Worm (Caenorhabditis elegans) whole organism, midembryonic: ENCODE results near the gene pitr-2.

ENCODE experiments used
- cog-1 ChIP-seq: sonication (generic microtip); optimal IDR thresholded peaks from 2 replicates; lab custom pipeline; 2016; ENCODE audit warnings: missing genetic modification characterization, missing compliant biosample characterization
- flt-1 ChIP-seq: fragments of 200-800 bp; sonication (Bioruptor generic); IDR thresholded peaks from 2 replicates; pipeline ENCODE4 v1.3.6; 2022; ENCODE audit warnings: missing genetic modification characterization, missing compliant biosample characterization
- klf-2 ChIP-seq: fragments of 200-800 bp; sonication (Bioruptor generic); conservative IDR thresholded peaks from 2 replicates; pipeline ENCODE4 v1.3.6; 2022; ENCODE audit warnings: missing genetic modification reagents, missing genetic modification characterization, missing compliant biosample characterization
- tab-1 ChIP-seq: fragments of 200-800 bp; sonication (Bioruptor generic); IDR thresholded peaks from 2 replicates; pipeline ENCODE4 v1.3.6; 2022; ENCODE audit warnings: missing genetic modification characterization, missing compliant biosample characterization
- ztf-23 ChIP-seq: fragments of 200-800 bp; sonication (Bioruptor generic); IDR thresholded peaks from 2 replicates; pipeline ENCODE4 v1.3.6; 2022; ENCODE audit warnings: missing genetic modification reagents, missing genetic modification characterization, missing compliant biosample characterization

DNA sequence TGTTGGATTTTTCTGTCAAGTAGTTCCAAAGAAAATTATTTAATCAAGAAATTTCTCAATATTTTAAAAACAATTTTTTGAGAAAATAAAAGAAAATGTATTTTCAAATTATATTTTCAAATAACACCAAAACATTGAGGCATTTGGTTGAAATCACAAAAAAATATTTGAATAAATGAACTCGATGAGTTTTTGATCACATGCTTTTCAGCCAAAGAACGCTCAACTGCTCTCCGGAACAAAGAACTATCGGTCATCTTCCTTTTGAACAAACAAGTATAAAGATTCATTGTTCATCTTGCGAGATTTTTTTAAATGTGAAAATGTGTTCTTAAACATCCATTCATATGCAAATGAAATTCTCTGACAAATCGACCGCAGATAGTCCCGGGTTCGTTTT lies 42.5 kb downstream of the pitr-2 start:
- TF ChIP-seq klf-2 (GFP tag; lab: Robert Waterston, UW) (no peak), tab-1 (GFP tag; lab: Robert Waterston, UW) (no peak), flt-1 (no peak), cog-1 (tag; lab: Kevin White, UChicago) (no peak), ztf-23 (GFP tag; lab: Robert Waterston, UW) (no peak)
